Fruit fly (Drosophila melanogaster) whole organism, wandering third instar larva: ENCODE results near the gene Npc2a.

Experiments used
- GATAd ChIP-seq: sonication (Bioruptor generic); optimal IDR thresholded peaks from 2 replicates; lab custom pipeline; 2016; ENCODE audit warnings: missing biosample characterization, missing genetic modification characterization
- Hr78 ChIP-seq: fragments of >200 bp; optimal IDR thresholded peaks from 2 replicates; lab custom pipeline; 2017; ENCODE audit warnings: missing biosample characterization, missing genetic modification characterization
- Myc ChIP-seq: fragments of >200 bp; optimal IDR thresholded peaks from 2 replicates; lab custom pipeline; 2017
- ey ChIP-seq: fragments of 200-800 bp; sonication (Bioruptor generic); optimal IDR thresholded peaks from 2 replicates; lab custom pipeline; 2016; ENCODE audit warnings: missing biosample characterization, missing genetic modification characterization
- fru ChIP-seq: fragments of 200-800 bp; sonication (Bioruptor generic); optimal IDR thresholded peaks from 3 replicates; lab custom pipeline; 2016; ENCODE audit warnings: missing biosample characterization, mild to moderate bottlenecking, missing genetic modification characterization
- h ChIP-seq: fragments of 200-800 bp; sonication (Bioruptor generic); optimal IDR thresholded peaks from 3 replicates; lab custom pipeline; 2016; ENCODE audit warnings: missing biosample characterization, mild to moderate bottlenecking, missing genetic modification characterization
- pan ChIP-seq: fragments of >200 bp; optimal IDR thresholded peaks from 2 replicates; lab custom pipeline; 2017
- psq ChIP-seq: fragments of 200-800 bp; sonication (Bioruptor generic); optimal IDR thresholded peaks from 3 replicates; lab custom pipeline; 2017; ENCODE audit warnings: missing biosample characterization, mild to moderate bottlenecking, missing genetic modification characterization, moderate library complexity
- sv ChIP-seq: fragments of 200-800 bp; sonication (Bioruptor generic); optimal IDR thresholded peaks from 3 replicates; lab custom pipeline; 2016; ENCODE audit warnings: missing biosample characterization, missing genetic modification characterization
- tai ChIP-seq: sonication (Bioruptor generic); optimal IDR thresholded peaks from 2 replicates; lab custom pipeline; 2016; ENCODE audit warnings: missing biosample characterization, missing genetic modification characterization
- usp ChIP-seq: fragments of >200 bp; optimal IDR thresholded peaks from 2 replicates; lab custom pipeline; 2017; ENCODE audit warnings: missing biosample characterization, missing genetic modification characterization

- TF ChIP-seq h: no peak
- TF ChIP-seq usp: no peak
- no peak for TF ChIP-seq Hr78 (GFP tag; lab: Kevin White, UChicago)
- no peak for TF ChIP-seq ey
- no peak for TF ChIP-seq Myc (lab: Kevin White, UChicago)
- TF ChIP-seq pan: no peak
- no peak for TF ChIP-seq GATAd
- no peak for TF ChIP-seq fru (GFP tag; lab: Kevin White, UChicago)
- no peak for TF ChIP-seq psq
- TF ChIP-seq sv (GFP tag; lab: Kevin White, UChicago): no peak
- no peak for TF ChIP-seq tai (GFP tag; lab: Kevin White, UChicago)
Observed at dm6 chr2L:1967861-1968260, 20.2 kb upstream of the Npc2a start.
